Worm (Caenorhabditis elegans) whole organism, late embryonic: ENCODE data around the gene clec-203.
A peak's percentile ranks its signal among the peaks of the same experiment; 100 is the strongest.

Experiments used
- K02D7.2 ChIP-seq: sonication (generic microtip); optimal IDR thresholded peaks from 2 replicates; lab custom pipeline; 2017; ENCODE audit warnings: mild to moderate bottlenecking, missing genetic modification characterization, missing compliant biosample characterization
- K09A11.1 ChIP-seq: sonication (generic microtip); optimal IDR thresholded peaks from 2 replicates; lab custom pipeline; 2017; ENCODE audit warnings: antibody characterized with exemption, mild to moderate bottlenecking, missing genetic modification characterization, missing compliant biosample characterization; ENCODE audit not compliant: insufficient read depth
- Y22D7AL.16 ChIP-seq: sonication (generic microtip); optimal IDR thresholded peaks from 2 replicates; lab custom pipeline; 2016; ENCODE audit warnings: missing genetic modification characterization, missing compliant biosample characterization
- ceh-14 ChIP-seq: sonication (generic microtip); optimal IDR thresholded peaks from 2 replicates; lab custom pipeline; 2016; ENCODE audit warnings: missing genotype, missing genetic modification characterization, missing compliant biosample characterization
- ceh-18 ChIP-seq: sonication (generic microtip); optimal IDR thresholded peaks from 2 replicates; lab custom pipeline; 2016; ENCODE audit warnings: missing genetic modification characterization, missing compliant biosample characterization
- ceh-30 ChIP-seq: fragments of 150-350 bp; optimal IDR thresholded peaks from 2 replicates; lab custom pipeline; 2014; ENCODE audit warnings: missing biosample characterization, missing genetic modification characterization
- ceh-31 ChIP-seq: sonication (generic microtip); optimal IDR thresholded peaks from 2 replicates; lab custom pipeline; 2016; ENCODE audit warnings: missing genetic modification characterization, missing compliant biosample characterization
- ceh-48 ChIP-seq: sonication (generic microtip); optimal IDR thresholded peaks from 2 replicates; lab custom pipeline; 2016; ENCODE audit warnings: missing genetic modification characterization, inconsistent platforms, missing compliant biosample characterization
- che-1 ChIP-seq: sonication (generic microtip); optimal IDR thresholded peaks from 2 replicates; lab custom pipeline; 2016; ENCODE audit warnings: mild to moderate bottlenecking, missing genetic modification characterization, missing compliant biosample characterization
- dve-1 ChIP-seq: sonication (generic microtip); optimal IDR thresholded peaks from 2 replicates; lab custom pipeline; 2017; ENCODE audit warnings: antibody characterized with exemption, mild to moderate bottlenecking, missing genetic modification characterization, missing compliant biosample characterization
- elt-2 ChIP-seq: sonication (generic microtip); optimal IDR thresholded peaks from 2 replicates; lab custom pipeline; 2016; ENCODE audit warnings: missing genetic modification reagents, missing genetic modification characterization, missing compliant biosample characterization
- ets-4 ChIP-seq: sonication (generic microtip); optimal IDR thresholded peaks from 2 replicates; lab custom pipeline; 2016; ENCODE audit warnings: missing genetic modification characterization, missing compliant biosample characterization
- eyg-1 ChIP-seq: sonication (generic microtip); optimal IDR thresholded peaks from 2 replicates; lab custom pipeline; 2016; ENCODE audit warnings: missing genotype, missing genetic modification characterization, missing compliant biosample characterization
- fax-1 ChIP-seq: sonication (generic microtip); optimal IDR thresholded peaks from 2 replicates; lab custom pipeline; 2016; ENCODE audit warnings: missing genotype, missing genetic modification characterization, missing compliant biosample characterization
- fkh-10 ChIP-seq: fragments of 150-350 bp; optimal IDR thresholded peaks from 2 replicates; lab custom pipeline; 2014; ENCODE audit warnings: missing biosample characterization, missing genetic modification reagents, missing genetic modification characterization
- hlh-13 ChIP-seq: fragments of 200-800 bp; sonication (Bioruptor generic); optimal IDR thresholded peaks from 2 replicates; lab custom pipeline; 2018; ENCODE audit warnings: mild to moderate bottlenecking, missing genetic modification characterization, missing compliant biosample characterization
- hlh-30 ChIP-seq: sonication (generic microtip); optimal IDR thresholded peaks from 2 replicates; lab custom pipeline; 2017; ENCODE audit warnings: antibody characterized with exemption, missing genetic modification characterization, missing compliant biosample characterization; ENCODE audit not compliant: insufficient read depth
- hlh-8 ChIP-seq: sonication (generic microtip); optimal IDR thresholded peaks from 2 replicates; lab custom pipeline; 2016; ENCODE audit warnings: missing genotype, missing genetic modification characterization, missing compliant biosample characterization
- lin-11 ChIP-seq: fragments of 200-800 bp; sonication (Bioruptor generic); optimal IDR thresholded peaks from 2 replicates; lab custom pipeline; 2018; ENCODE audit warnings: mild to moderate bottlenecking, missing genetic modification characterization, missing compliant biosample characterization
- madf-2 ChIP-seq: sonication (generic microtip); optimal IDR thresholded peaks from 2 replicates; lab custom pipeline; 2017; ENCODE audit warnings: missing genetic modification characterization, missing compliant biosample characterization
- nfya-1 ChIP-seq: sonication (generic microtip); optimal IDR thresholded peaks from 2 replicates; lab custom pipeline; 2017; ENCODE audit warnings: missing genetic modification characterization, mild to moderate bottlenecking, missing compliant biosample characterization, antibody characterized with exemption, moderate library complexity
- pag-3 ChIP-seq: sonication (generic microtip); optimal IDR thresholded peaks from 2 replicates; lab custom pipeline; 2016; ENCODE audit warnings: missing compliant biosample characterization, missing genetic modification characterization, borderline replicate concordance
- pax-1 ChIP-seq: fragments of 150-350 bp; optimal IDR thresholded peaks from 2 replicates; lab custom pipeline; 2014; ENCODE audit warnings: missing biosample characterization, missing genetic modification characterization
- pha-4 ChIP-seq: fragments of 150-350 bp; optimal IDR thresholded peaks from 2 replicates; lab custom pipeline; 2018; ENCODE audit warnings: missing biosample characterization, missing genetic modification reagents, missing genetic modification characterization
- pqm-1 ChIP-seq: sonication (generic microtip); optimal IDR thresholded peaks from 2 replicates; lab custom pipeline; 2016; ENCODE audit warnings: missing genetic modification characterization, missing compliant biosample characterization
- pros-1 ChIP-seq: fragments of 150-350 bp; optimal IDR thresholded peaks from 2 replicates; lab custom pipeline; 2014; ENCODE audit warnings: missing biosample characterization, missing genetic modification reagents, missing genetic modification characterization
- rnt-1 ChIP-seq: sonication (generic microtip); optimal IDR thresholded peaks from 2 replicates; lab custom pipeline; 2016; ENCODE audit warnings: missing genetic modification characterization, missing compliant biosample characterization
- sox-2 ChIP-seq: fragments of 200-800 bp; sonication (Bioruptor generic); IDR thresholded peaks from 2 replicates; pipeline ENCODE4 v1.3.6; 2022; ENCODE audit warnings: missing genetic modification reagents, missing genetic modification characterization, missing compliant biosample characterization
- tbx-2 ChIP-seq: sonication (generic microtip); optimal IDR thresholded peaks from 2 replicates; lab custom pipeline; 2016; ENCODE audit warnings: missing genetic modification characterization, missing compliant biosample characterization
- tbx-7 ChIP-seq: sonication (generic microtip); optimal IDR thresholded peaks from 2 replicates; lab custom pipeline; 2016; ENCODE audit warnings: missing genotype, missing genetic modification characterization, missing compliant biosample characterization
- unc-55 ChIP-seq: sonication (generic microtip); optimal IDR thresholded peaks from 2 replicates; lab custom pipeline; 2017; ENCODE audit warnings: missing biosample characterization, missing genetic modification reagents, missing genetic modification characterization
- zip-5 ChIP-seq: sonication (generic microtip); optimal IDR thresholded peaks from 2 replicates; lab custom pipeline; 2016; ENCODE audit warnings: missing genetic modification characterization, missing compliant biosample characterization
- ztf-16 ChIP-seq: sonication (generic microtip); optimal IDR thresholded peaks from 2 replicates; lab custom pipeline; 2017; ENCODE audit warnings: missing genetic modification characterization, missing compliant biosample characterization

The clec-203 gene

ce11 chrV:1087983-1088382, at the start of gene clec-203:
Gene clec-203 (plus strand): TSS chrV:1088283.
- TF ChIP-seq pax-1 (tag; lab: Kevin White, UChicago): no peak
- TF ChIP-seq tbx-2 (tag; lab: Kevin White, UChicago): no peak
- no peak for TF ChIP-seq K09A11.1 (tag; lab: Kevin White, UChicago)
- TF ChIP-seq lin-11 (tag; lab: Kevin White, UChicago): no peak
- no peak for TF ChIP-seq Y22D7AL.16 (tag; lab: Kevin White, UChicago)
- TF ChIP-seq ceh-18 (tag; lab: Kevin White, UChicago): no peak
- TF ChIP-seq fax-1 (tag; lab: Kevin White, UChicago): no peak
- no peak for TF ChIP-seq ztf-16
- TF ChIP-seq ceh-14 (tag; lab: Kevin White, UChicago): no peak
- TF ChIP-seq ets-4 (tag; lab: Kevin White, UChicago): no peak

ce11 chrV:1047251-1047650, 40.8 kb upstream of the clec-203 start:
- no peak for TF ChIP-seq tbx-7
- TF ChIP-seq nfya-1 (tag; lab: Kevin White, UChicago): peak; percentile 69
- TF ChIP-seq sox-2 (GFP tag; lab: Robert Waterston, UW): no peak
- no peak for TF ChIP-seq zip-5 (tag; lab: Kevin White, UChicago)

- TF ChIP-seq ceh-14 (tag; lab: Kevin White, UChicago) (no peak), tbx-2 (tag; lab: Kevin White, UChicago) (no peak), ceh-31 (tag; lab: Kevin White, UChicago) (no peak), rnt-1 (no peak), ceh-48 (tag; lab: Kevin White, UChicago) (no peak)
Observed at ce11 chrV:1048482-1048881, 39.6 kb upstream of the clec-203 start, which contains the start of gene nra-4. Gene nra-4 (minus strand): TSS chrV:1048582.

- no peak for TF ChIP-seq ceh-30 (tag; lab: Kevin White, UChicago)
- no peak for TF ChIP-seq tbx-2 (tag; lab: Kevin White, UChicago)
- TF ChIP-seq ceh-48 (tag; lab: Kevin White, UChicago): peak; percentile 23
- peak; percentile 30 for TF ChIP-seq unc-55
- peak; percentile 3 for TF ChIP-seq nfya-1 (tag; lab: Kevin White, UChicago)
- TF ChIP-seq ztf-16: no peak
- no peak for TF ChIP-seq K02D7.2 (tag; lab: Kevin White, UChicago)
Observed at ce11 chrV:1049334-1049733, 38.7 kb upstream of the clec-203 start.

- TF ChIP-seq pha-4 (tag; lab: Kevin White, UChicago): no peak
- no peak for TF ChIP-seq madf-2 (tag; lab: Kevin White, UChicago)
- TF ChIP-seq hlh-13: no peak
- no peak for TF ChIP-seq rnt-1
- no peak for TF ChIP-seq fax-1 (tag; lab: Kevin White, UChicago)
- TF ChIP-seq ceh-14 (tag; lab: Kevin White, UChicago): no peak
- TF ChIP-seq unc-55: no peak
- TF ChIP-seq tbx-2 (tag; lab: Kevin White, UChicago): no peak
- TF ChIP-seq pqm-1 (tag; lab: Kevin White, UChicago): no peak
- no peak for TF ChIP-seq elt-2
- no peak for TF ChIP-seq hlh-8 (tag; lab: Kevin White, UChicago)
- no peak for TF ChIP-seq pag-3 (tag; lab: Kevin White, UChicago)
- no peak for TF ChIP-seq fkh-10 (GFP tag; lab: Kevin White, UChicago)
- no peak for TF ChIP-seq hlh-30 (tag; lab: Kevin White, UChicago)
- no peak for TF ChIP-seq K09A11.1 (tag; lab: Kevin White, UChicago)
- TF ChIP-seq sox-2 (GFP tag; lab: Robert Waterston, UW): no peak
- no peak for TF ChIP-seq ceh-30 (tag; lab: Kevin White, UChicago)
Observed at ce11 chrV:1051651-1052050, 36.4 kb upstream of the clec-203 start.

- TF ChIP-seq pros-1 (tag; lab: Kevin White, UChicago) (no peak), che-1 (tag; lab: Kevin White, UChicago) (no peak), eyg-1 (tag; lab: Kevin White, UChicago) (no peak), dve-1 (tag; lab: Kevin White, UChicago) (peak; percentile 86)
Observed at ce11 chrV:1052559-1053064, 35.5 kb upstream of the clec-203 start, which contains the start of gene K10C9.4. Gene K10C9.4 (minus strand): TSS chrV:1053014.
